Worm (Caenorhabditis elegans) whole organism, L2 larva: Measurements from ENCODE around the gene M03D4.3.

ENCODE experiments used
- C34F6.9 ChIP-seq: fragments of 150-350 bp; optimal IDR thresholded peaks from 2 replicates; lab custom pipeline; 2014; ENCODE audit warnings: missing biosample characterization, missing genetic modification characterization
- F13H6.1 ChIP-seq: sonication (generic microtip); optimal IDR thresholded peaks from 2 replicates; lab custom pipeline; 2016; ENCODE audit warnings: missing genetic modification characterization, missing compliant biosample characterization
- R02D3.7 ChIP-seq: fragments of 150-350 bp; optimal IDR thresholded peaks from 2 replicates; lab custom pipeline; 2014; ENCODE audit warnings: missing biosample characterization, missing genetic modification characterization
- ZK546.5 ChIP-seq: sonication (generic microtip); optimal IDR thresholded peaks from 2 replicates; lab custom pipeline; 2017; ENCODE audit warnings: missing biosample characterization, missing genetic modification characterization
- alr-1 ChIP-seq: fragments of 150-350 bp; optimal IDR thresholded peaks from 2 replicates; lab custom pipeline; 2014; ENCODE audit warnings: missing biosample characterization, missing genetic modification characterization
- blmp-1 ChIP-seq: sonication (generic microtip); optimal IDR thresholded peaks from 2 replicates; lab custom pipeline; 2017; ENCODE audit warnings: missing genetic modification characterization, mild to moderate bottlenecking, missing compliant biosample characterization, antibody characterized with exemption, moderate library complexity; ENCODE audit not compliant: insufficient read depth
- ceh-16 ChIP-seq: fragments of 150-350 bp; optimal IDR thresholded peaks from 2 replicates; lab custom pipeline; 2014; ENCODE audit warnings: missing biosample characterization, missing genetic modification characterization
- crh-2 ChIP-seq: sonication (generic microtip); optimal IDR thresholded peaks from 2 replicates; lab custom pipeline; 2017; ENCODE audit warnings: missing biosample characterization, missing genetic modification characterization
- dmd-4 ChIP-seq: sonication (generic microtip); optimal IDR thresholded peaks from 2 replicates; lab custom pipeline; 2017; ENCODE audit warnings: missing biosample characterization, missing genetic modification characterization
- elt-1 ChIP-seq: fragments of 150-350 bp; optimal IDR thresholded peaks from 2 replicates; lab custom pipeline; 2014; ENCODE audit warnings: missing biosample characterization, missing genetic modification characterization
- elt-3 ChIP-seq: sonication (generic microtip); optimal IDR thresholded peaks from 2 replicates; lab custom pipeline; 2017; ENCODE audit warnings: missing biosample characterization, missing genetic modification characterization
- fos-1 ChIP-seq: fragments of 150-350 bp; optimal IDR thresholded peaks from 2 replicates; lab custom pipeline; 2014; ENCODE audit warnings: missing biosample characterization, missing genetic modification characterization
- gmeb-1 ChIP-seq: fragments of 150-350 bp; optimal IDR thresholded peaks from 2 replicates; lab custom pipeline; 2014; ENCODE audit warnings: missing biosample characterization, missing genetic modification characterization
- lin-11 ChIP-seq: fragments of 150-350 bp; sonication (generic microtip); optimal IDR thresholded peaks from 2 replicates; lab custom pipeline; 2014; ENCODE audit warnings: missing biosample characterization, missing genetic modification characterization, inconsistent platforms, mixed read lengths
- lin-13 ChIP-seq: fragments of 150-350 bp; optimal IDR thresholded peaks from 2 replicates; lab custom pipeline; 2014; ENCODE audit warnings: missing biosample characterization, missing genetic modification reagents, missing genetic modification characterization
- lsy-2 ChIP-seq, 2 experiments: fragments of 150-350 bp in 1 of 2; sonication (generic microtip) in 1 of 2; optimal IDR thresholded peaks; 2 replicates each; lab custom pipeline; 2014 to 2017; ENCODE audit warnings: missing biosample characterization in 2 of 2, missing genetic modification characterization in 2 of 2
- nhr-10 ChIP-seq: sonication (generic microtip); optimal IDR thresholded peaks from 2 replicates; lab custom pipeline; 2017; ENCODE audit warnings: missing biosample characterization, missing genetic modification characterization
- nhr-11 ChIP-seq: fragments of 150-350 bp; optimal IDR thresholded peaks from 2 replicates; lab custom pipeline; 2014; ENCODE audit warnings: missing biosample characterization, missing genetic modification characterization
- nhr-12 ChIP-seq: fragments of 150-350 bp; optimal IDR thresholded peaks from 2 replicates; lab custom pipeline; 2014; ENCODE audit warnings: missing biosample characterization, missing genetic modification characterization
- nhr-129 ChIP-seq: fragments of 150-350 bp; optimal IDR thresholded peaks from 2 replicates; lab custom pipeline; 2014; ENCODE audit warnings: missing biosample characterization, missing genetic modification characterization
- nhr-21 ChIP-seq: fragments of 150-350 bp; optimal IDR thresholded peaks from 2 replicates; lab custom pipeline; 2014; ENCODE audit warnings: missing biosample characterization, missing genetic modification characterization
- nhr-23 ChIP-seq: fragments of 150-350 bp; optimal IDR thresholded peaks from 2 replicates; lab custom pipeline; 2014; ENCODE audit warnings: missing biosample characterization, missing genetic modification reagents, missing genetic modification characterization
- nhr-237 ChIP-seq: fragments of 150-350 bp; optimal IDR thresholded peaks from 2 replicates; lab custom pipeline; 2014; ENCODE audit warnings: missing biosample characterization, missing genetic modification characterization
- nhr-6 ChIP-seq: fragments of 150-350 bp; optimal IDR thresholded peaks from 2 replicates; lab custom pipeline; 2014; ENCODE audit warnings: missing biosample characterization, missing genetic modification characterization
- peb-1 ChIP-seq: fragments of 150-350 bp; optimal IDR thresholded peaks from 2 replicates; lab custom pipeline; 2014; ENCODE audit warnings: missing biosample characterization, missing genetic modification characterization
- skn-1 ChIP-seq: sonication (generic microtip); optimal IDR thresholded peaks from 2 replicates; lab custom pipeline; 2017; ENCODE audit warnings: missing biosample characterization, missing genetic modification characterization
- snpc-4 ChIP-seq: fragments of 150-350 bp; optimal IDR thresholded peaks from 2 replicates; lab custom pipeline; 2014; ENCODE audit warnings: missing biosample characterization, missing genetic modification characterization
- unc-39 ChIP-seq: fragments of 150-350 bp; optimal IDR thresholded peaks from 2 replicates; lab custom pipeline; 2014; ENCODE audit warnings: missing biosample characterization, missing genetic modification characterization
- unc-55 ChIP-seq: fragments of 150-350 bp; sonication (generic microtip); optimal IDR thresholded peaks from 3 replicates; lab custom pipeline; 2014; ENCODE audit warnings: missing biosample characterization, missing genetic modification reagents, missing genetic modification characterization
- unc-62 ChIP-seq: fragments of 150-350 bp; optimal IDR thresholded peaks from 2 replicates; lab custom pipeline; 2014; ENCODE audit warnings: missing biosample characterization, missing genetic modification reagents, missing genetic modification characterization
- zag-1 ChIP-seq: fragments of 150-350 bp; optimal IDR thresholded peaks from 2 replicates; lab custom pipeline; 2014; ENCODE audit warnings: missing biosample characterization, missing genetic modification characterization
- ztf-1 ChIP-seq: fragments of 200-800 bp; sonication (Bioruptor generic); conservative IDR thresholded peaks from 2 replicates; pipeline ENCODE4 v1.3.6; 2022; ENCODE audit warnings: missing genetic modification characterization, missing compliant biosample characterization
- ztf-11 ChIP-seq: sonication (generic microtip); optimal IDR thresholded peaks from 2 replicates; lab custom pipeline; 2017; ENCODE audit warnings: missing biosample characterization, missing genetic modification characterization

Gene M03D4.3

DNA sequence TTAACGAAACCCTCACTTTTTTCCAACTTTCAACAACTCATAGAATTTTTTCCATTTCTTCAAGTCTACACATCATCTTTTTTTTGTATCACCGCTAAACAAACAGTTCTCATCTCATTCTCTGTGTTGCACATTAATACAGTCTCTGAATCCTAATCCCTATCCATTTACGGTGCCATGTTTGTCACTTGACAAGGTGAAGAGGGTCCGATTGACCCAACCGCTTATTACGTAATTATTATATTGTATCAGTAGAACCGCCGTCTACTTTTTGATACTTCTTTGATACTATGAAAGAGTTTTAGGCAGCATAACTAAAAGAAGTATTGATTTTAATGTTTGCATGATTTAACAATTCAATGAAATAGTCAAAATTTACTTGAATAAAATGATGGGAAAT is 22.4 kb upstream of the M03D4.3 start:
- TF ChIP-seq fos-1 (tag; lab: Kevin White, UChicago) (no peak), blmp-1 (tag; lab: Kevin White, UChicago) (no peak), ztf-11 (tag; lab: Kevin White, UChicago) (no peak), unc-39 (tag; lab: Kevin White, UChicago) (no peak), R02D3.7 (tag; lab: Kevin White, UChicago) (no peak), nhr-6 (tag; lab: Kevin White, UChicago) (no peak), snpc-4 (tag; lab: Kevin White, UChicago) (no peak), lin-13 (GFP tag; lab: Kevin White, UChicago) (no peak), nhr-129 (tag; lab: Kevin White, UChicago) (no peak), dmd-4 (tag; lab: Kevin White, UChicago) (no peak), lsy-2 (tag; optimal IDR thresholded peaks at IDR 0.05; lab: Kevin White, UChicago) (no peak), elt-3 (tag; lab: Kevin White, UChicago) (no peak), zag-1 (no peak), ztf-1 (GFP tag; lab: Robert Waterston, UW) (no peak), nhr-11 (tag; lab: Kevin White, UChicago) (no peak), C34F6.9 (tag; lab: Kevin White, UChicago) (no peak), skn-1 (tag; lab: Kevin White, UChicago) (no peak), nhr-237 (tag; lab: Kevin White, UChicago) (no peak), crh-2 (tag; lab: Kevin White, UChicago) (no peak)
- TF ChIP-seq, all 48 proteins: peak for 0

DNA sequence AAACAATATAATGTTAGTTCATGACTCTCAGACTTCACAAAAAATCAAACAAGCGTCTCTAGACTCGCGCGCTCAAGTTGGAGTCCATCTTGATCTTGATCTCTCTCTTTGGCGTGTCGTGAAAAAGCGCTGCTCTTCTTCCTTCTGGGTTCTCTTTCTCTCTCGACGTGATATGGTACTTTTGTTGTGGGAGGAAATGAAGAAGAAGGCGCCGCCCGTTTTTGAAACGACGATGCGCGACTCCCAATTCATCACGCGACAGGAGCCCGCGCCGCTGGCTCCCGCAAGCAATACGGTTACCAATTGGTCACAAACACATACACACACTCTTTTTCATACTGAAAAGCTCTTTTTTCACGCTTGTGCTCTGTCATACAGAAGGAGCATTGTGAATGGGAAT is 18.2 kb upstream of the M03D4.3 start:
- TF ChIP-seq F13H6.1 (tag; lab: Kevin White, UChicago): peak; percentile 16
- no peak for TF ChIP-seq nhr-12 (tag; lab: Kevin White, UChicago)
- TF ChIP-seq nhr-129 (tag; lab: Kevin White, UChicago): peak; percentile 26
- TF ChIP-seq unc-62: no peak
- no peak for TF ChIP-seq elt-1
- no peak for TF ChIP-seq ztf-1 (GFP tag; lab: Robert Waterston, UW)

DNA sequence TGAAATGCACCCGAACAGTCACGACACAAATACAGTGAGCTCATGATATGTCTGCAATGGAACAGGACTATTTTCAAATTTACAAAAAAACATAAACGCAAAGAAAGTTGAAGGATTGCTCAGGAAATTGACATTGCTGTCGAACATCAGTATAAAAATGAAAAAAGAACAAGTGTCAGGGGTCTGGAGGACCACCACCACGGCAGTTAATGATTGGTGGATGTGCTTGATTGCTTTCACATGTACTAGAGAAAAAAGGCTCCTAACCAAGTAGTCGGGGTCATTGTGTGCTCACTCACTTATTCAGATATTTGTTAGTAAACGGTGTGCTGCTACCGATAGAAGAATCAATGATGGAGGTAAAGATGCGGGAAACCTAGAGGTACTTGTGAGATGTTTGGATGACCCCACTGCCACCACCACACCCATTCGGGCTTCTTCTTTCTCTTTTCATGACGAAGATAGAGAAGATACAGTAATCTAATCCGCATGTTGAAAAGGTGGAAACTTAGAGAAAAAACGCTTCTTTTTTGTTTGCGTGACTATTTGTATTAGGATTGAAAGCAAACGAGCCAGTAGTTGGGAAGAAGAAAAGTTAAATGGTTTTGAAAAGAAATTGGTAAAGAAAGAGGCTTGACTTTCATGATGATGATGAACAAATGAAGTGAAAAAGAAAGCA is 15.2 kb upstream of the M03D4.3 start, which contains the start of gene M03D4.4:
TSS of gene M03D4.4 (minus strand) at position 51 of the 679 bp plus-strand sequence.
- TF ChIP-seq lin-11 (no peak), nhr-10 (no peak), alr-1 (tag; lab: Kevin White, UChicago) (no peak), snpc-4 (tag; lab: Kevin White, UChicago) (no peak), F13H6.1 (tag; lab: Kevin White, UChicago) (peak; percentile 42), ZK546.5 (tag; lab: Kevin White, UChicago) (no peak)

DNA sequence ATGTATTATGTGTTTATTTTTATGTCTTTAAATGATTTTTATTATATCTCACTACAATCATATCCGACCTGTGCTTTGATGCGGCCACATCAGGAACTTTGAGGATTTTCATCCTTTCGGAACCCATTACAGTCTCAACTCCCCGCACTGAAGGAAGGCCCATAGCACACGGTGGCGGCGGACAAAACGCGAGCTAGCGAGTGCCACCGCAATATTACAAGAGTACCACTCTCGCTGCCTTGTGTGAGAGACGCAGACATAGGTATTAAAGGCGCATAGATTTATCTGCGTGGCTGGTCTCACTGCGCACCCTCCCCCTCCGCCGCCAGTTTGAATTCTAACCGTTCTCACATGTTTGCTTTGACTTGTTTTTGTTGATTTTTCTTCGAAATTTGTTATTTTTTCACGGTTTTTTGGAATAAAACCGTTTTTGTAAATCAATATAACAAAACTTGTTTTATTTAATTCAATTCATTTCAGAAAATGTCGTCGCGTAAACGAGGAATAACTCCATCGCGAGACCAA is 5.6 kb upstream of the M03D4.3 start, which contains the start of gene zen-4:
TSS of gene zen-4 (plus strand) at position 475 of the 525 bp plus-strand sequence.
- peak; percentile 2 for TF ChIP-seq C34F6.9 (tag; lab: Kevin White, UChicago)
- peak; percentile 42 for TF ChIP-seq ceh-16 (tag; lab: Kevin White, UChicago)
- no peak for TF ChIP-seq peb-1
- TF ChIP-seq snpc-4 (tag; lab: Kevin White, UChicago): peak; percentile 92
- peak; percentile 9 for TF ChIP-seq nhr-129 (tag; lab: Kevin White, UChicago)
- TF ChIP-seq F13H6.1 (tag; lab: Kevin White, UChicago): peak; percentile 32
- TF ChIP-seq nhr-23: no peak
- peak; percentile 36 for TF ChIP-seq gmeb-1 (tag; lab: Kevin White, UChicago)
- no peak for TF ChIP-seq ztf-1 (GFP tag; lab: Robert Waterston, UW)
- TF ChIP-seq lin-13 (GFP tag; lab: Kevin White, UChicago): peak; percentile 65
- TF ChIP-seq, all 48 proteins: peak for 7

DNA sequence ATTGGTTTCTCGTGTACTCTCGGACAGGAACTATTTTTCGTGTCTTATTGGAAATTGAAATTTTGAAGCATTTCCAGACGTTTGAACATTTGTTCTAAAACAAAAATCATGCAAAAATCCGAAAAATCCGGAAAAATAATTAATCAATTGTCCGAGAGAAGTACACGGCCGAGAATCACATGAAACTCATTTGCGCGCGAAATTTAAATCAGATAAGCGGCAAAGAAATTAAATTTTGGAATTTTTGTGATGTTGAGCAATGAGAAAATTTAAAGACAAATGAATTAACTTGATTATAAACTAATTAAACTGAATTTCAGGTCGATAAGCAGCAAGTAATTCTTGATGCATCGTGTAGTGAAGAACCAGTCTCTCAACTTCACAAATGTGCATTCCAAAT is 3.5 kb downstream of the M03D4.3 start:
- TF ChIP-seq unc-55 (no peak), nhr-21 (tag; lab: Kevin White, UChicago) (no peak), unc-62 (no peak), lsy-2 (tag; optimal IDR thresholded peaks at IDR 0.05; lab: Kevin White, UChicago) (no peak), crh-2 (tag; lab: Kevin White, UChicago) (no peak), nhr-237 (tag; lab: Kevin White, UChicago) (no peak), elt-1 (no peak)
